Worm (Caenorhabditis elegans): ENCODE data around the gene Y43F8B.24.

Gene Y43F8B.24

ce11 chrV:19467574-19467973, 10.4 kb downstream of the Y43F8B.24 start, which contains the start of gene Y43F8B.23:
Y43F8B.23 (minus strand) TSS chrV:19467648.
- TF ChIP-seq zip-8 (tag; optimal IDR thresholded peaks at IDR 0.05) (no peak), mep-1 (tag; optimal IDR thresholded peaks at IDR 0.05) (no peak), unc-62 (GFP tag; optimal IDR thresholded peaks at IDR 0.05) (no peak)

- TF ChIP-seq sem-2 (GFP tag; optimal IDR thresholded peaks at IDR 0.05) (no peak), M03D4.4 (tag; optimal IDR thresholded peaks at IDR 0.05) (no peak), mab-5 (tag; optimal IDR thresholded peaks at IDR 0.05) (no peak)
Measured at ce11 chrV:19468083-19468482, 10.9 kb downstream of the Y43F8B.24 start, which contains the start of gene Y43F8B.12. Y43F8B.12 (plus strand) TSS chrV:19468383.

- TF ChIP-seq nhr-2 (tag; optimal IDR thresholded peaks at IDR 0.05) (no peak), drap-1 (GFP tag; optimal IDR thresholded peaks at IDR 0.05) (no peak), zip-8 (tag; optimal IDR thresholded peaks at IDR 0.05) (no peak), ztf-11 (tag; optimal IDR thresholded peaks at IDR 0.05) (no peak), nhr-76 (tag; optimal IDR thresholded peaks at IDR 0.05) (no peak), ces-1 (GFP tag; optimal IDR thresholded peaks at IDR 0.05) (no peak), unc-120 (tag; optimal IDR thresholded peaks at IDR 0.05; ENCODE audit: poor library complexity, severe bottlenecking) (no peak), sptf-1 (tag; optimal IDR thresholded peaks at IDR 0.05) (no peak), cnd-1 (tag; optimal IDR thresholded peaks at IDR 0.05) (no peak), mab-5 (tag; optimal IDR thresholded peaks at IDR 0.05) (no peak), mls-2 (tag; optimal IDR thresholded peaks at IDR 0.05) (no peak), ceh-39 (tag; optimal IDR thresholded peaks at IDR 0.05) (no peak), hlh-1 (tag; optimal IDR thresholded peaks at IDR 0.05) (no peak), unc-62 (GFP tag; optimal IDR thresholded peaks at IDR 0.05) (no peak), bed-3 (GFP tag; optimal IDR thresholded peaks at IDR 0.05) (no peak), nhr-28 (tag; optimal IDR thresholded peaks at IDR 0.05) (no peak), elt-1 (tag; optimal IDR thresholded peaks at IDR 0.05; ENCODE audit: borderline replicate concordance, insufficient read depth) (no peak)
Measured at ce11 chrV:19470385-19470784, 13.2 kb downstream of the Y43F8B.24 start, which contains the start of gene Y43F8B.11. Y43F8B.11 (plus strand) TSS chrV:19470685.

- TF ChIP-seq ceh-43 (GFP tag; optimal IDR thresholded peaks at IDR 0.05) (no peak), lsy-2 (tag; optimal IDR thresholded peaks at IDR 0.05) (no peak), zip-8 (tag; optimal IDR thresholded peaks at IDR 0.05) (no peak), M03D4.4 (tag; optimal IDR thresholded peaks at IDR 0.05) (no peak), mep-1 (tag; optimal IDR thresholded peaks at IDR 0.05) (no peak), cnd-1 (tag; optimal IDR thresholded peaks at IDR 0.05) (no peak), drap-1 (GFP tag; optimal IDR thresholded peaks at IDR 0.05) (no peak), unc-120 (tag; optimal IDR thresholded peaks at IDR 0.05; ENCODE audit: poor library complexity, severe bottlenecking) (peak; percentile 29), nhr-76 (tag; optimal IDR thresholded peaks at IDR 0.05) (no peak), lin-13 (tag; optimal IDR thresholded peaks at IDR 0.05) (no peak), hlh-1 (tag; optimal IDR thresholded peaks at IDR 0.05) (peak; percentile 64)
Measured at ce11 chrV:19473842-19474514, 16.8 kb downstream of the Y43F8B.24 start, which contains the start of gene Y43F8B.10. Y43F8B.10 (plus strand) TSS chrV:19474464.

ce11 chrV:19477302-19477701, 20.1 kb downstream of the Y43F8B.24 start:
- TF ChIP-seq ceh-43 (GFP tag; optimal IDR thresholded peaks at IDR 0.05): no peak
- TF ChIP-seq unc-120 (tag; optimal IDR thresholded peaks at IDR 0.05; ENCODE audit: poor library complexity, severe bottlenecking): no peak
- TF ChIP-seq nhr-2 (tag; optimal IDR thresholded peaks at IDR 0.05): no peak
- TF ChIP-seq mep-1 (tag; optimal IDR thresholded peaks at IDR 0.05): no peak
- no peak for TF ChIP-seq bed-3 (GFP tag; optimal IDR thresholded peaks at IDR 0.05)
- TF ChIP-seq M03D4.4 (tag; optimal IDR thresholded peaks at IDR 0.05): no peak
- TF ChIP-seq lsy-2 (tag; optimal IDR thresholded peaks at IDR 0.05): no peak
- TF ChIP-seq hlh-1 (tag; optimal IDR thresholded peaks at IDR 0.05): no peak
- no peak for TF ChIP-seq ham-2 (GFP tag; optimal IDR thresholded peaks at IDR 0.05)
- no peak for TF ChIP-seq tbx-8 (GFP tag; optimal IDR thresholded peaks at IDR 0.05)
- no peak for TF ChIP-seq cnd-1 (tag; optimal IDR thresholded peaks at IDR 0.05)

- TF ChIP-seq ceh-83 (GFP tag; optimal IDR thresholded peaks at IDR 0.05): no peak
- no peak for TF ChIP-seq cnd-1 (tag; optimal IDR thresholded peaks at IDR 0.05)
- TF ChIP-seq unc-39 (tag; optimal IDR thresholded peaks at IDR 0.05): no peak
- no peak for TF ChIP-seq mab-5 (tag; optimal IDR thresholded peaks at IDR 0.05)
- no peak for TF ChIP-seq lsy-2 (tag; optimal IDR thresholded peaks at IDR 0.05)
- TF ChIP-seq hlh-1 (tag; optimal IDR thresholded peaks at IDR 0.05): no peak
- no peak for TF ChIP-seq nhr-2 (tag; optimal IDR thresholded peaks at IDR 0.05)
Measured at ce11 chrV:19477852-19478251, 20.6 kb downstream of the Y43F8B.24 start, which contains the start of gene Y43F8B.9. Y43F8B.9 (plus strand) TSS chrV:19478152.
